Fruit fly (Drosophila melanogaster) whole organism, prepupa: ENCODE results near the gene CG13784.
A peak's percentile ranks its signal among the peaks of the same experiment; 100 is the strongest.

Experiments used
- Blimp-1 ChIP-seq: fragments of 200-800 bp; sonication (Bioruptor generic); optimal IDR thresholded peaks from 3 replicates; lab custom pipeline; 2017; ENCODE audit warnings: missing biosample characterization, missing genetic modification characterization, mild to moderate bottlenecking, moderate library complexity, missing genetic modification reagents
- CG10631 ChIP-seq: fragments of 200-800 bp; sonication (Bioruptor generic); optimal IDR thresholded peaks from 2 replicates; lab custom pipeline; 2016; ENCODE audit warnings: missing biosample characterization, missing genetic modification characterization
- CG10669 ChIP-seq: fragments of 200-800 bp; sonication (Bioruptor generic); optimal IDR thresholded peaks from 3 replicates; lab custom pipeline; 2018; ENCODE audit warnings: missing biosample characterization, mild to moderate bottlenecking, missing genetic modification characterization, moderate library complexity
- CG15336 ChIP-seq: fragments of 200-800 bp; sonication (Bioruptor generic); IDR thresholded peaks from 2 replicates; pipeline ENCODE4 v1.3.6; 2022; ENCODE audit warnings: missing biosample characterization, missing genetic modification characterization
- CG16779 ChIP-seq: fragments of 200-800 bp; sonication (Bioruptor generic); optimal IDR thresholded peaks from 3 replicates; lab custom pipeline; 2017; ENCODE audit warnings: missing biosample characterization, mild to moderate bottlenecking, missing genetic modification characterization
- CG3032 ChIP-seq: fragments of 200-800 bp; optimal IDR thresholded peaks from 2 replicates; lab custom pipeline; 2019; ENCODE audit warnings: missing biosample characterization, mild to moderate bottlenecking, missing genetic modification characterization, moderate library complexity
- CG34406 ChIP-seq: fragments of 200-800 bp; sonication (Bioruptor generic); optimal IDR thresholded peaks from 3 replicates; lab custom pipeline; 2016; ENCODE audit warnings: missing biosample characterization, missing genetic modification characterization
- CG4318 ChIP-seq: fragments of 200-800 bp; sonication (Bioruptor generic); optimal IDR thresholded peaks from 3 replicates; lab custom pipeline; 2017; ENCODE audit warnings: missing biosample characterization, mild to moderate bottlenecking, missing genetic modification characterization
- CG6163 ChIP-seq: fragments of 200-800 bp; sonication (Bioruptor generic); IDR thresholded peaks from 3 replicates; pipeline ENCODE4 v1.3.6; 2022; ENCODE audit warnings: missing biosample characterization, missing genetic modification characterization
- CG6276 ChIP-seq: fragments of 200-800 bp; sonication (Bioruptor generic); optimal IDR thresholded peaks from 2 replicates; lab custom pipeline; 2017; ENCODE audit warnings: missing biosample characterization, mild to moderate bottlenecking, missing genetic modification characterization
- CG6792 ChIP-seq: fragments of 200-800 bp; sonication (Bioruptor generic); optimal IDR thresholded peaks from 3 replicates; lab custom pipeline; 2016; ENCODE audit warnings: missing biosample characterization, missing genetic modification characterization
- CG6808 ChIP-seq: fragments of 200-800 bp; sonication (Bioruptor generic); optimal IDR thresholded peaks from 3 replicates; lab custom pipeline; 2017; ENCODE audit warnings: missing biosample characterization, missing genetic modification characterization, mild to moderate bottlenecking, moderate library complexity, missing genetic modification reagents
- CG6854 ChIP-seq: fragments of 200-800 bp; sonication (Bioruptor generic); optimal IDR thresholded peaks from 2 replicates; lab custom pipeline; 2017; ENCODE audit warnings: missing biosample characterization, mild to moderate bottlenecking, missing genetic modification characterization
- CG7368 ChIP-seq: fragments of 200-800 bp; sonication (Bioruptor generic); optimal IDR thresholded peaks from 3 replicates; lab custom pipeline; 2016; ENCODE audit warnings: missing biosample characterization, missing genetic modification characterization
- CG9139 ChIP-seq: fragments of 200-800 bp; sonication (Bioruptor generic); optimal IDR thresholded peaks from 3 replicates; lab custom pipeline; 2017; ENCODE audit warnings: missing biosample characterization, mild to moderate bottlenecking, missing genetic modification characterization
- Eip78C ChIP-seq: fragments of 200-800 bp; sonication (Bioruptor generic); peaks from one replicate; lab custom pipeline; 2016; ENCODE audit warnings: missing biosample characterization, missing genetic modification characterization
- Eip93F ChIP-seq: fragments of 200-800 bp; sonication (Bioruptor generic); optimal IDR thresholded peaks from 2 replicates; lab custom pipeline; 2016; ENCODE audit warnings: missing biosample characterization, mild to moderate bottlenecking, missing genetic modification characterization
- Ets21C ChIP-seq: fragments of 200-800 bp; sonication (Bioruptor generic); optimal IDR thresholded peaks from 3 replicates; lab custom pipeline; 2016; ENCODE audit warnings: missing biosample characterization, missing genetic modification characterization
- Gug ChIP-seq: fragments of 200-800 bp; sonication (Bioruptor generic); IDR thresholded peaks from 2 replicates; pipeline ENCODE4 v1.3.6; 2022; ENCODE audit warnings: missing biosample characterization, missing genetic modification characterization
- Hr39 ChIP-seq: fragments of 200-800 bp; sonication (Bioruptor generic); optimal IDR thresholded peaks from 2 replicates; lab custom pipeline; 2016; ENCODE audit warnings: missing biosample characterization, missing genetic modification characterization
- Lpt ChIP-seq: fragments of 200-800 bp; sonication (Bioruptor generic); optimal IDR thresholded peaks from 3 replicates; lab custom pipeline; 2016; ENCODE audit warnings: missing biosample characterization, missing genetic modification characterization
- Met ChIP-seq: fragments of 200-800 bp; sonication (Bioruptor generic); optimal IDR thresholded peaks from 3 replicates; lab custom pipeline; 2016; ENCODE audit warnings: missing biosample characterization, missing genetic modification characterization
- Smox ChIP-seq: fragments of 200-800 bp; sonication (Bioruptor generic); optimal IDR thresholded peaks from 3 replicates; lab custom pipeline; 2016; ENCODE audit warnings: missing biosample characterization, missing genetic modification characterization
- Sox102F ChIP-seq: fragments of 200-800 bp; sonication (Bioruptor generic); optimal IDR thresholded peaks from 2 replicates; lab custom pipeline; 2016; ENCODE audit warnings: missing biosample characterization, mild to moderate bottlenecking, missing genetic modification characterization
- Sox15 ChIP-seq: fragments of 200-800 bp; sonication (Bioruptor generic); optimal IDR thresholded peaks from 3 replicates; lab custom pipeline; 2016; ENCODE audit warnings: missing biosample characterization, missing genetic modification characterization
- achi ChIP-seq: fragments of 200-800 bp; sonication (Bioruptor generic); optimal IDR thresholded peaks from 3 replicates; lab custom pipeline; 2016; ENCODE audit warnings: missing biosample characterization, missing genetic modification characterization
- fd59A ChIP-seq: fragments of 200-800 bp; sonication (Bioruptor generic); optimal IDR thresholded peaks from 2 replicates; lab custom pipeline; 2017; ENCODE audit warnings: missing biosample characterization, mild to moderate bottlenecking, missing genetic modification characterization, missing genetic modification reagents
- fd85E ChIP-seq: fragments of 200-800 bp; sonication (Bioruptor generic); optimal IDR thresholded peaks from 3 replicates; lab custom pipeline; 2016; ENCODE audit warnings: missing biosample characterization, missing genetic modification characterization
- fkh ChIP-seq: fragments of 200-800 bp; sonication (Bioruptor generic); optimal IDR thresholded peaks from 3 replicates; lab custom pipeline; 2017; ENCODE audit warnings: missing biosample characterization, mild to moderate bottlenecking, missing genetic modification characterization, moderate library complexity
- lz ChIP-seq: fragments of 200-800 bp; sonication (Bioruptor generic); optimal IDR thresholded peaks from 3 replicates; lab custom pipeline; 2016; ENCODE audit warnings: missing biosample characterization, missing genetic modification characterization
- net ChIP-seq: fragments of 200-800 bp; sonication (Bioruptor generic); optimal IDR thresholded peaks from 3 replicates; lab custom pipeline; 2016; ENCODE audit warnings: missing biosample characterization, missing genetic modification characterization
- salr ChIP-seq, 2 experiments: fragments of 200-800 bp; sonication (Bioruptor generic); optimal IDR thresholded peaks; 3 replicates each; lab custom pipeline; 2016 to 2018; ENCODE audit warnings: missing biosample characterization in 2 of 2, missing genetic modification characterization in 2 of 2, mild to moderate bottlenecking in 1 of 2
- spab ChIP-seq: fragments of 200-800 bp; sonication (Bioruptor generic); optimal IDR thresholded peaks from 2 replicates; lab custom pipeline; 2017; ENCODE audit warnings: missing biosample characterization, mild to moderate bottlenecking, missing genetic modification characterization, missing genetic modification reagents
- ss ChIP-seq, 2 experiments: fragments of 200-800 bp; sonication (Bioruptor generic); optimal IDR thresholded peaks; 2 replicates in 1 of 2; 3 replicates in 1 of 2; lab custom pipeline; 2017 to 2018; ENCODE audit warnings: mild to moderate bottlenecking in 2 of 2, missing biosample characterization in 2 of 2, missing genetic modification characterization in 2 of 2, moderate library complexity in 1 of 2
- svp ChIP-seq: fragments of 200-800 bp; sonication (Bioruptor generic); peaks from one replicate; lab custom pipeline; 2016; ENCODE audit warnings: missing biosample characterization, missing genetic modification characterization
- topi ChIP-seq: fragments of 200-800 bp; sonication (Bioruptor generic); optimal IDR thresholded peaks from 3 replicates; lab custom pipeline; 2016; ENCODE audit warnings: missing biosample characterization, missing genetic modification characterization
- vri ChIP-seq: fragments of 200-800 bp; sonication (Bioruptor generic); optimal IDR thresholded peaks from 3 replicates; lab custom pipeline; 2016; ENCODE audit warnings: missing biosample characterization, mild to moderate bottlenecking, missing genetic modification characterization

The CG13784 gene

DNA sequence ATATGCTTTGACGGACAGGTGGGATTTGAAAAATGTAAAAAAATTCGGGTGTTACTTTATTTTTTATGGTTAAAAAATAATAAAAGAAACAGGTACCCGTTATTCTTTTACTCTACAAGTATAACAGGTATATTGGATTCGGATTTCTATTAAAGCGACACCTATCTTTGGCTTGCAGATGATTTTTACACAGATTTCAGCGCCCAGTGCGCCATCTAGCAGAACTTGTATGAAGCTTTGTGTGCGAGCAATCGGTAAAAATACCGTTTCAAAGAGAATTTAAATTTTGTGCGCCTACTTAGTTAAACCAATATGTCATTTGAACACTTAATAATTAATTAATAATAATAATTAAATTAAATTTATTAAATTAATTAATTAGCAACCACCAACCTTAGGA is 38.3 kb upstream of the CG13784 start (continued):
- no peak for TF ChIP-seq Eip78C (GFP tag; lab: Kevin White, UChicago)
- no peak for TF ChIP-seq Blimp-1 (GFP tag; lab: Kevin White, UChicago)
- TF ChIP-seq CG10669: no peak
- TF ChIP-seq Lpt: no peak
- no peak for TF ChIP-seq Sox15 (GFP tag; lab: Kevin White, UChicago)
- peak; percentile 68 for TF ChIP-seq Hr39
- TF ChIP-seq Gug: no peak
- no peak for TF ChIP-seq CG6808 (GFP tag; lab: Kevin White, UChicago)
- no peak for TF ChIP-seq CG6276
- TF ChIP-seq CG10631: no peak
- no peak for TF ChIP-seq topi (GFP tag; lab: Kevin White, UChicago)
- TF ChIP-seq spab (GFP tag; lab: Kevin White, UChicago): no peak
- no peak for TF ChIP-seq CG6163 (GFP tag; lab: Robert Waterston, UW)
- TF ChIP-seq Met (GFP tag; lab: Kevin White, UChicago): peak; percentile 29
- TF ChIP-seq CG9139: no peak
- TF ChIP-seq Sox102F: no peak
- TF ChIP-seq achi (GFP tag; lab: Kevin White, UChicago): no peak
- TF ChIP-seq CG15336 (GFP tag; lab: Robert Waterston, UW): no peak

DNA sequence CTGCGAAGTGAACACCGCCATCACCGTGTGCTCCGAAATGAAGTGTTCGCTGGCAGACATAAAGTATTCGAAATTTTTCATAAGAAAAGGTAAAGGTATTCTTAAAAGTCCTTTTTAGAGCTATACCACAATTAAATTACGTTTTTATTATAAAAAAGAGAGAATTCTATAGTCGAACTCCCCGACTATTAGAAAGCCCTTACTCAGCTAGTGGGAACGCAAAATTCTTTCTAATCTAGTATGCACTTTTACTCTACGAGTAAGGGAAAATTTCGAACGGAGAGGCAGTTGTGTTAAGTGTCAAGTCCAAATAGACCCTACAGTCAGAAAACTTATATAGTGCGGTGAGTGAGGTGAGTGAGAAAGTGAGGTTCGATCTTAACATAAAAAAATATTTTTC is 37.4 kb upstream of the CG13784 start, which contains the start of gene CG31909:
Gene CG31909 (plus strand): TSS at position 301 of the 400 bp plus-strand sequence.
- no peak for TF ChIP-seq CG6854 (GFP tag; lab: Kevin White, UChicago)
- no peak for TF ChIP-seq svp (GFP tag; lab: Kevin White, UChicago)
- TF ChIP-seq lz (GFP tag; lab: Kevin White, UChicago): no peak
- no peak for TF ChIP-seq fd59A (GFP tag; lab: Kevin White, UChicago)
- no peak for TF ChIP-seq achi (GFP tag; lab: Kevin White, UChicago)

DNA sequence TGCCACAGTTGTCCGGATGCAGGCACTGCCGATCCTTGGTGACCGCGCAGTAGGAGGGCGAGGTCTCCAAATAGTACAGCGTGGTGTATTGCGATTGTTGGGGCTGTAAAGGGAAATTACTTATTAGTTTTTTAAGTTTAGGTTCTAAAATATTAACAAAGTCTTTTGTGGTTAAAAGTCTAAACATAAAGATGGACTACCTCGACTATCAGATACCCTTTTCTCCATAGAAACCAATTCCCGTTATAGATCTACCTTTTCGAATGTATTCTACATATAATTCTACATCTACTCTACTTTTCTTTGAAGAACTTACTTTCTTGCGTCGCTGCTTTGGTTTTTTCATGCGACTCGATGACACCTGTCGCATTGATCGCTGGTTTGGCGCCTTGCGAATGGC is 36.3 kb upstream of the CG13784 start:
- TF ChIP-seq Smox (GFP tag; lab: Kevin White, UChicago): no peak
- no peak for TF ChIP-seq CG9139
- no peak for TF ChIP-seq CG3032 (tag; lab: Kevin White, UChicago)
- no peak for TF ChIP-seq Ets21C (GFP tag; lab: Kevin White, UChicago)
- TF ChIP-seq CG10669: no peak
- TF ChIP-seq CG6792 (GFP tag; lab: Kevin White, UChicago): no peak
- TF ChIP-seq CG34406 (GFP tag; lab: Kevin White, UChicago): no peak
- TF ChIP-seq CG7368 (GFP tag; lab: Kevin White, UChicago): no peak
- no peak for TF ChIP-seq CG16779 (tag; lab: Kevin White, UChicago)
- TF ChIP-seq ss (GFP tag; optimal IDR thresholded peaks at IDR 0.05; lab: Kevin White, UChicago): no peak
- no peak for TF ChIP-seq net (GFP tag; lab: Kevin White, UChicago)
- no peak for TF ChIP-seq vri
- TF ChIP-seq CG4318 (GFP tag; lab: Kevin White, UChicago): no peak
- TF ChIP-seq Eip93F (GFP tag; lab: Kevin White, UChicago): no peak
- TF ChIP-seq achi (GFP tag; lab: Kevin White, UChicago): no peak
- no peak for TF ChIP-seq salr (GFP tag; optimal IDR thresholded peaks at IDR 0.05; lab: Kevin White, UChicago)

- TF ChIP-seq fd85E (GFP tag; lab: Kevin White, UChicago) (no peak), fkh (peak; percentile 61)
Observed at dm6 chr2L:7254712-7255183, 34.9 kb upstream of the CG13784 start.
